Worm (Caenorhabditis elegans): Measurements from ENCODE around the gene R09E10.8.

DNA sequence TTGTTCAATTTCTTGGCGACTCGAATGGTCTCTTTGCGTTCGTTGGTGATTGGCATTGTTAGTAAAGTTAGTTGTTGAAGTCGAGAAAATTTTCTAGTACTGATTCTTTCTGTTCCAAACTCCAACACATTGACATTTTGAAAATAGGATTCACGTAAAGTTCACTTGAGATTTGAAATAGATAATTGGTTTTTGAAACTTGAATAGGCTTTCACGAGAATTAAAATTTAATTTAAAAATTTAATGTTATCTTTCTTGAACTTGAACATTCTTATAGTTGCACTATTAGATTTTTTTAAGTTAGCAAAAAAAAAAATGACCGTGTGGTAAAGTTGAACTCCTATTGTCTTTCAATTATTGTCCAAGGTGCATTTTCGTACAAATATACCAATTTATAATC, 16.2 kb downstream of the R09E10.8 start, which contains the start of gene R09E10.6:
- TF ChIP-seq unc-62 (GFP tag; optimal IDR thresholded peaks at IDR 0.05), result no peak
- TF ChIP-seq B0035.1 (tag; optimal IDR thresholded peaks at IDR 0.05), result no peak
- no peak for TF ChIP-seq nfya-1 (tag; optimal IDR thresholded peaks at IDR 0.05; ENCODE audit: borderline replicate concordance, insufficient read depth)
- no peak for TF ChIP-seq madf-10 (tag; optimal IDR thresholded peaks at IDR 0.05)

Data from whole organism, young adult.